Fruit fly (Drosophila melanogaster) whole organism, prepupa: ENCODE data around the gene CG32554.

ENCODE experiments used
- CG11762 ChIP-seq: fragments of 200-800 bp; sonication (Bioruptor generic); optimal IDR thresholded peaks from 3 replicates; lab custom pipeline; 2016; ENCODE audit warnings: missing biosample characterization, missing genetic modification characterization; ENCODE audit not compliant: insufficient read depth
- CG15336 ChIP-seq: fragments of 200-800 bp; sonication (Bioruptor generic); IDR thresholded peaks from 2 replicates; pipeline ENCODE4 v1.3.6; 2022; ENCODE audit warnings: missing biosample characterization, missing genetic modification characterization
- CG1621 ChIP-seq: fragments of 200-800 bp; sonication (Bioruptor generic); optimal IDR thresholded peaks from 3 replicates; lab custom pipeline; 2018; ENCODE audit warnings: missing biosample characterization, mild to moderate bottlenecking, missing genetic modification characterization
- CG16779 ChIP-seq: fragments of 200-800 bp; sonication (Bioruptor generic); optimal IDR thresholded peaks from 3 replicates; lab custom pipeline; 2017; ENCODE audit warnings: missing biosample characterization, mild to moderate bottlenecking, missing genetic modification characterization
- CG31627 ChIP-seq: fragments of 200-800 bp; sonication (Bioruptor generic); optimal IDR thresholded peaks from 3 replicates; lab custom pipeline; 2016; ENCODE audit warnings: missing biosample characterization, missing genetic modification characterization
- CG34406 ChIP-seq: fragments of 200-800 bp; sonication (Bioruptor generic); optimal IDR thresholded peaks from 3 replicates; lab custom pipeline; 2016; ENCODE audit warnings: missing biosample characterization, missing genetic modification characterization
- CG3919 ChIP-seq: fragments of 200-800 bp; sonication (Bioruptor generic); optimal IDR thresholded peaks from 3 replicates; lab custom pipeline; 2016; ENCODE audit warnings: missing biosample characterization, missing genetic modification characterization
- CG6163 ChIP-seq: fragments of 200-800 bp; sonication (Bioruptor generic); IDR thresholded peaks from 3 replicates; pipeline ENCODE4 v1.3.6; 2022; ENCODE audit warnings: missing biosample characterization, missing genetic modification characterization
- CG6276 ChIP-seq: fragments of 200-800 bp; sonication (Bioruptor generic); optimal IDR thresholded peaks from 2 replicates; lab custom pipeline; 2017; ENCODE audit warnings: missing biosample characterization, mild to moderate bottlenecking, missing genetic modification characterization
- CG6792 ChIP-seq: fragments of 200-800 bp; sonication (Bioruptor generic); optimal IDR thresholded peaks from 3 replicates; lab custom pipeline; 2016; ENCODE audit warnings: missing biosample characterization, missing genetic modification characterization
- CG6808 ChIP-seq: fragments of 200-800 bp; sonication (Bioruptor generic); optimal IDR thresholded peaks from 3 replicates; lab custom pipeline; 2017; ENCODE audit warnings: missing biosample characterization, missing genetic modification characterization, mild to moderate bottlenecking, moderate library complexity, missing genetic modification reagents
- CG6854 ChIP-seq: fragments of 200-800 bp; sonication (Bioruptor generic); optimal IDR thresholded peaks from 2 replicates; lab custom pipeline; 2017; ENCODE audit warnings: missing biosample characterization, mild to moderate bottlenecking, missing genetic modification characterization
- CG7368 ChIP-seq: fragments of 200-800 bp; sonication (Bioruptor generic); optimal IDR thresholded peaks from 3 replicates; lab custom pipeline; 2016; ENCODE audit warnings: missing biosample characterization, missing genetic modification characterization
- CG8119 ChIP-seq: fragments of 200-800 bp; sonication (Bioruptor generic); IDR thresholded peaks from 3 replicates; pipeline ENCODE4 v1.3.6; 2022; ENCODE audit warnings: missing biosample characterization, missing genetic modification characterization
- Eip75B ChIP-seq: fragments of 200-800 bp; sonication (Bioruptor generic); optimal IDR thresholded peaks from 3 replicates; lab custom pipeline; 2016; ENCODE audit warnings: missing biosample characterization, missing genetic modification characterization
- Eip78C ChIP-seq: fragments of 200-800 bp; sonication (Bioruptor generic); peaks from one replicate; lab custom pipeline; 2016; ENCODE audit warnings: missing biosample characterization, missing genetic modification characterization
- Ets21C ChIP-seq: fragments of 200-800 bp; sonication (Bioruptor generic); optimal IDR thresholded peaks from 3 replicates; lab custom pipeline; 2016; ENCODE audit warnings: missing biosample characterization, missing genetic modification characterization
- Gug ChIP-seq: fragments of 200-800 bp; sonication (Bioruptor generic); IDR thresholded peaks from 2 replicates; pipeline ENCODE4 v1.3.6; 2022; ENCODE audit warnings: missing biosample characterization, missing genetic modification characterization
- Lpt ChIP-seq: fragments of 200-800 bp; sonication (Bioruptor generic); optimal IDR thresholded peaks from 3 replicates; lab custom pipeline; 2016; ENCODE audit warnings: missing biosample characterization, missing genetic modification characterization
- OdsH ChIP-seq: fragments of 200-800 bp; sonication (Bioruptor generic); optimal IDR thresholded peaks from 3 replicates; lab custom pipeline; 2016; ENCODE audit warnings: missing biosample characterization, missing genetic modification characterization
- Smox ChIP-seq: fragments of 200-800 bp; sonication (Bioruptor generic); optimal IDR thresholded peaks from 3 replicates; lab custom pipeline; 2016; ENCODE audit warnings: missing biosample characterization, missing genetic modification characterization
- Sox14 ChIP-seq: fragments of 200-800 bp; sonication (Bioruptor generic); optimal IDR thresholded peaks from 3 replicates; lab custom pipeline; 2016; ENCODE audit warnings: missing biosample characterization, missing genetic modification characterization
- Sox15 ChIP-seq: fragments of 200-800 bp; sonication (Bioruptor generic); optimal IDR thresholded peaks from 3 replicates; lab custom pipeline; 2016; ENCODE audit warnings: missing biosample characterization, missing genetic modification characterization
- acj6 ChIP-seq: fragments of 200-800 bp; sonication (Bioruptor generic); optimal IDR thresholded peaks from 3 replicates; lab custom pipeline; 2016; ENCODE audit warnings: missing biosample characterization, missing genetic modification characterization
- cyc ChIP-seq: fragments of 200-800 bp; sonication (Bioruptor generic); optimal IDR thresholded peaks from 3 replicates; lab custom pipeline; 2016; ENCODE audit warnings: missing biosample characterization, missing genetic modification characterization
- dac ChIP-seq: fragments of 200-800 bp; sonication (Bioruptor generic); optimal IDR thresholded peaks from 2 replicates; lab custom pipeline; 2017; ENCODE audit warnings: missing biosample characterization, mild to moderate bottlenecking, missing genetic modification characterization
- dsx ChIP-seq: fragments of 200-800 bp; optimal IDR thresholded peaks from 3 replicates; lab custom pipeline; 2019; ENCODE audit warnings: missing biosample characterization, mild to moderate bottlenecking, missing genetic modification characterization, moderate library complexity; ENCODE audit not compliant: poor library complexity, severe bottlenecking
- eg ChIP-seq: fragments of 200-800 bp; sonication (Bioruptor generic); IDR thresholded peaks from 3 replicates; pipeline ENCODE4 v1.3.6; 2022; ENCODE audit warnings: missing biosample characterization, missing genetic modification characterization
- esn ChIP-seq: fragments of 200-800 bp; sonication (Bioruptor generic); optimal IDR thresholded peaks from 2 replicates; lab custom pipeline; 2016; ENCODE audit warnings: missing biosample characterization, mild to moderate bottlenecking, missing genetic modification characterization, moderate library complexity
- fd59A ChIP-seq: fragments of 200-800 bp; sonication (Bioruptor generic); optimal IDR thresholded peaks from 2 replicates; lab custom pipeline; 2017; ENCODE audit warnings: missing biosample characterization, mild to moderate bottlenecking, missing genetic modification characterization, missing genetic modification reagents
- fkh ChIP-seq: fragments of 200-800 bp; sonication (Bioruptor generic); optimal IDR thresholded peaks from 3 replicates; lab custom pipeline; 2017; ENCODE audit warnings: missing biosample characterization, mild to moderate bottlenecking, missing genetic modification characterization, moderate library complexity
- lz ChIP-seq: fragments of 200-800 bp; sonication (Bioruptor generic); optimal IDR thresholded peaks from 3 replicates; lab custom pipeline; 2016; ENCODE audit warnings: missing biosample characterization, missing genetic modification characterization
- net ChIP-seq: fragments of 200-800 bp; sonication (Bioruptor generic); optimal IDR thresholded peaks from 3 replicates; lab custom pipeline; 2016; ENCODE audit warnings: missing biosample characterization, missing genetic modification characterization
- pdm3 ChIP-seq: fragments of 200-800 bp; sonication (Bioruptor generic); optimal IDR thresholded peaks from 3 replicates; lab custom pipeline; 2016; ENCODE audit warnings: missing biosample characterization, missing genetic modification characterization
- salr ChIP-seq, 2 experiments: fragments of 200-800 bp; sonication (Bioruptor generic); optimal IDR thresholded peaks; 3 replicates each; lab custom pipeline; 2016 to 2018; ENCODE audit warnings: missing biosample characterization in 2 of 2, missing genetic modification characterization in 2 of 2, mild to moderate bottlenecking in 1 of 2
- ss ChIP-seq, 2 experiments: fragments of 200-800 bp; sonication (Bioruptor generic); optimal IDR thresholded peaks; 2 replicates in 1 of 2; 3 replicates in 1 of 2; lab custom pipeline; 2017 to 2018; ENCODE audit warnings: mild to moderate bottlenecking in 2 of 2, missing biosample characterization in 2 of 2, missing genetic modification characterization in 2 of 2, moderate library complexity in 1 of 2
- svp ChIP-seq: fragments of 200-800 bp; sonication (Bioruptor generic); peaks from one replicate; lab custom pipeline; 2016; ENCODE audit warnings: missing biosample characterization, missing genetic modification characterization
- topi ChIP-seq: fragments of 200-800 bp; sonication (Bioruptor generic); optimal IDR thresholded peaks from 3 replicates; lab custom pipeline; 2016; ENCODE audit warnings: missing biosample characterization, missing genetic modification characterization

The CG32554 gene

DNA sequence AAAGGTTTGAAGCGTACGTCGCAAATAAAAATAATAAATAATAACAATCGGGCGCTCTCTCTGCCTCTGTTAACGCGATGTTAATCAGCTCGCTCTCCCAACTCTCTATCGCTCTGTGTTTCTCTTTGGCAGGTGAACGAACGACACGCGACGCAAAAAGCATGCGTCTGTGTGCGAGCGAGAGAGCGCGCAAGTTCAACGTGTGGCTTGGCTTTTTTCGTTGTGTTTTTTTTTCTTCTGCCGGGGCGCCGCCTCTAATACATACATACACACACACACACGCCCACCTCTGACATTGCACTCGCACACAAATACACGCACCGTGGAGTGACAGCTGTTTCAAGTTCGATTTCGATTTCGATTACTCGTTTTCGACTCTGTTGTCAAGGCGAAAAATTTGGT lies 26.1 kb upstream of the CG32554 start (continued):
- TF ChIP-seq CG3919 (GFP tag; lab: Kevin White, UChicago) (no peak), Sox15 (GFP tag; lab: Kevin White, UChicago) (no peak), Lpt (GFP tag; lab: Kevin White, UChicago) (no peak), CG6276 (GFP tag; lab: Kevin White, UChicago) (peak; percentile 11), Eip75B (GFP tag; lab: Kevin White, UChicago) (no peak), fkh (GFP tag; lab: Kevin White, UChicago) (no peak), CG15336 (GFP tag; lab: Robert Waterston, UW) (peak; percentile 55; the same call in 1 of the 2 replicates), fd59A (no peak), CG8119 (GFP tag; lab: Robert Waterston, UW) (peak; percentile 45; the same call in 2 of the 3 replicates), pdm3 (GFP tag; lab: Kevin White, UChicago) (no peak), OdsH (no peak), CG34406 (GFP tag; lab: Kevin White, UChicago) (peak; percentile 16), esn (GFP tag; lab: Kevin White, UChicago) (no peak), CG7368 (GFP tag; lab: Kevin White, UChicago) (no peak), CG11762 (GFP tag; lab: Kevin White, UChicago) (no peak), topi (GFP tag; lab: Kevin White, UChicago) (no peak), CG6163 (peak; percentile 82), salr (GFP tag; optimal IDR thresholded peaks at IDR 0.05; lab: Kevin White, UChicago) (no peak), CG6854 (GFP tag; lab: Kevin White, UChicago) (peak; percentile 42), CG6808 (GFP tag; lab: Kevin White, UChicago) (peak; percentile 23), cyc (GFP tag; lab: Kevin White, UChicago) (no peak), Gug (no peak), net (GFP tag; lab: Kevin White, UChicago) (no peak), acj6 (GFP tag; lab: Kevin White, UChicago) (no peak), CG1621 (tag; lab: Kevin White, UChicago) (peak; percentile 10), Smox (GFP tag; lab: Kevin White, UChicago) (no peak), dac (GFP tag; lab: Kevin White, UChicago) (no peak), CG16779 (tag; lab: Kevin White, UChicago) (peak; percentile 25), dsx (GFP tag; lab: Kevin White, UChicago) (no peak)

DNA sequence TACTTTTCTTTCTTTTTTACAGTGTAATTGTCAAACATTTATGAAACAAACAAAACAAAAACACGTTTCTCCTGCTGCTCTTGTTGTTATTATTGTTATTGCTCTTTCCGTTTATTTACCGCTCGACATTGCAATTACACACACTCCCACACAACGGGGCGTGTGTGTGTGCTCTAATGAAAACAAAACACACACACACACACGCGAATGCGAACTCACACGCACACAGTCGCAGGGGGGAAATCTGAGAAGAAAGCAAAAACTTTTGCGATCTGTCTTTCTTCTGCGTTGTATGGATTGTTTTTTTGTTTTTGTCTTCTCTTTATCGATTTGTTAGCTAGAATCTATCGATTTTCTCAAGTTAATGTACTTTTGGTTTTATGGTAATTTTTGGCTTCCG lies 25.5 kb upstream of the CG32554 start:
- TF ChIP-seq Gug (no peak), CG6163 (0 out of 3 replicates have a peak, but pooled peaks have one; percentile 14), CG6792 (peak; percentile 19), lz (GFP tag; lab: Kevin White, UChicago) (no peak), Sox14 (peak; percentile 26), cyc (GFP tag; lab: Kevin White, UChicago) (no peak), OdsH (no peak), eg (GFP tag; lab: Robert Waterston, UW) (0 out of 3 replicates have a peak, but pooled peaks have one; percentile 31)

DNA sequence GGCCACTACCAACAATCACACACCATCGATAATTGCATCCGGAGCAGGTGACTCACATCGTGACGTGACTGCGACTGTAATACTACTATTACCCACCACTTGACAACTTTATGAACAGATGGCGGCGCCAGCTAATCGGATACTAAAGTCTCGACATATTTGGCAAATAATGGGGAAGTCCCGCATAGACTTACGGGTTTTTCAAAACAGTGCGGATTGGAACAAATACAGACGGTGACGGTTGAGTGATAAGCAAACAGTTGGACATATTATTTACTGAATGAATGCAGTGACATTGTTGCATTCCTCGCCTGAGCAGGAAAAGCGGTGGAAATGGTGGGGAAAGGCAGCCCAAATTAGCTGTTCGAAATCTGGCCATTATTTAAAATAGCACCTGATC lies 24.0 kb upstream of the CG32554 start:
- TF ChIP-seq Ets21C (GFP tag; lab: Kevin White, UChicago) (no peak), svp (peak; percentile 30), ss (GFP tag; optimal IDR thresholded peaks at IDR 0.05; lab: Kevin White, UChicago) (peak in 1 of 2 experiments; percentile 4), fkh (GFP tag; lab: Kevin White, UChicago) (peak; percentile 15), CG31627 (GFP tag; lab: Kevin White, UChicago) (no peak), Eip78C (GFP tag; lab: Kevin White, UChicago) (peak; percentile 7), dsx (GFP tag; lab: Kevin White, UChicago) (peak; percentile 73)
